Worm (Caenorhabditis elegans) whole organism, L4/young adult: Measurements from ENCODE around the gene mthf-1.

Source experiments
- W03F9.2 ChIP-seq: fragments of 150-350 bp; optimal IDR thresholded peaks from 2 replicates; lab custom pipeline; 2014; ENCODE audit warnings: missing biosample characterization, missing genetic modification characterization
- dao-5 ChIP-seq: sonication (generic microtip); optimal IDR thresholded peaks from 2 replicates; lab custom pipeline; 2016; ENCODE audit warnings: missing genotype, missing genetic modification characterization, moderate library complexity, missing compliant biosample characterization
- him-1 ChIP-seq: sonication (generic microtip); optimal IDR thresholded peaks from 2 replicates; lab custom pipeline; 2016; ENCODE audit warnings: missing genotype, missing genetic modification reagents, missing genetic modification characterization, missing compliant biosample characterization

DNA sequence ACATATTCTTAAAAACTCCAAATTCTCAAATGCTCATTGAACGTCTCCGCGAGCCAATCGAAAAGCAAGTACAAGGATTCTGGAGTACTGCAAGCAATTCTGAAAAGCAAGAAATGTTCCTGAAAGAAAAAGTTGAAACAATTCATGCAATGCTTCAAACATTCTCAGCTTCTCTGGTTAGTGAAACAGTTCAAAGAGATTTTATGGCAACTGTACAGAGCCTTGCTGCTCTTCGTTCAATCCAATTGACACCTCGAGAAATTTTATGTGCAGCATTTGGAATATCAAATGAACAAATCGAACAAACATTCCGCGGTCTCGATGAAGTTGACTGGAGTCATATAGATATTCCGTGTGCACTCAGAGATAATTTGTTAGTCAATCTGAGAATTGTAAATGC, 40.9 kb downstream of the mthf-1 start:
- TF ChIP-seq him-1: no peak
- no peak for TF ChIP-seq W03F9.2 (tag; lab: Kevin White, UChicago)
- TF ChIP-seq dao-5 (tag; lab: Kevin White, UChicago): no peak
